In the genomic region with DNA sequence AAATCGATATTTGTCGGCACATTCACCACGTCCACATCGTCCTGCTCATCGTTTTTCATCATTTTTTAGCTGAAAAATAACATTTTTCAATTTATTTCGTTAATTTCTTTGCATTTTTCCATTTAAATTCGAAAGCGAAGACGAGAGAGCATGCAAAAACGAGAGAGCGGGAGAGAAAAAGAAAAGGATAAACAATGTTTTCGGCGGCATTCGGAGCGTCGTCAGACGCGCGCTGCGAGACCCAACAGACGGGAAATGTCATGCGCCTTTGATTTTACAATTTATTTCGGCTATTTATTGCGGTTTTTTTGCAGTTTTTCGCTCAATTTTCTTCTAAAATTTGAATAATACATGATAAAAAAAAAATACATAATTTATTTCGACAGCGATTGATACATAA, we compare ENCODE assay signal across 4 worm cellular contexts.
TF ChIP-seq lines count a peak whose summit lies in the region.

A gene (minus strand): TSS at position 69 of the 400 bp plus-strand sequence.

TF ChIP-seq in whole organism, L2 larva, 48 proteins besides CTCF, POLR2A, EP300 and RAD21:
- TF ChIP-seq F13H6.1 (tag; optimal IDR thresholded peaks at IDR 0.05; lab: Kevin White, UChicago) (peak; percentile 35), crh-2 (tag; optimal IDR thresholded peaks at IDR 0.05; lab: Kevin White, UChicago) (peak; percentile 72), lin-13 (GFP tag; optimal IDR thresholded peaks at IDR 0.05; lab: Kevin White, UChicago) (peak; percentile 78), unc-62 (GFP tag; optimal IDR thresholded peaks at IDR 0.05; lab: Kevin White, UChicago) (no peak), nhr-25 (tag; optimal IDR thresholded peaks at IDR 0.05; lab: Kevin White, UChicago) (peak; percentile 40), Y55F3AM.14 (GFP tag; optimal IDR thresholded peaks at IDR 0.05; lab: Kevin White, UChicago) (no peak), elt-3 (tag; optimal IDR thresholded peaks at IDR 0.05; lab: Kevin White, UChicago) (no peak), sma-3 (GFP tag; optimal IDR thresholded peaks at IDR 0.05; lab: Kevin White, UChicago) (peak; percentile 53), R02D3.7 (tag; optimal IDR thresholded peaks at IDR 0.05; lab: Kevin White, UChicago) (peak; percentile 17), lin-11 (tag; optimal IDR thresholded peaks at IDR 0.05; lab: Kevin White, UChicago) (peak; percentile 71), gmeb-1 (tag; optimal IDR thresholded peaks at IDR 0.05; lab: Kevin White, UChicago) (peak; percentile 62), nhr-129 (tag; optimal IDR thresholded peaks at IDR 0.05; lab: Kevin White, UChicago) (peak; percentile 73), nhr-77 (tag; optimal IDR thresholded peaks at IDR 0.05; lab: Kevin White, UChicago) (no peak), C34F6.9 (tag; optimal IDR thresholded peaks at IDR 0.05; lab: Kevin White, UChicago) (peak; percentile 78), lsy-2 (tag; optimal IDR thresholded peaks at IDR 0.05; lab: Kevin White, UChicago) (peak; percentile 20 to 84), unc-55 (GFP tag; optimal IDR thresholded peaks at IDR 0.05; lab: Kevin White, UChicago) (peak; percentile 88)
TF ChIP-seq in whole organism, L2 larva: peak in this region for 12.

TF ChIP-seq in whole organism, L4 larva, 104 proteins besides CTCF, POLR2A, EP300 and RAD21 (continues in another document):
- TF ChIP-seq daf-12 (tag; optimal IDR thresholded peaks at IDR 0.05; lab: Kevin White, UChicago) = no peak
- TF ChIP-seq nhr-25 (tag; optimal IDR thresholded peaks at IDR 0.05; lab: Kevin White, UChicago; ENCODE audit: borderline replicate concordance, insufficient read depth) = no peak
- no peak for TF ChIP-seq ceh-44 (GFP tag; IDR thresholded peaks at IDR 0.05; lab: Robert Waterston, UW)
- no peak for TF ChIP-seq Y75B8A.6 (GFP tag; IDR thresholded peaks at IDR 0.05; lab: Robert Waterston, UW)
- TF ChIP-seq hmg-1.1 (GFP tag; IDR thresholded peaks at IDR 0.05; lab: Robert Waterston, UW) = peak; percentile 30; the same call in 1 of the 2 replicates
- no peak for TF ChIP-seq ceh-28 (tag; optimal IDR thresholded peaks at IDR 0.05; lab: Kevin White, UChicago)
- peak; percentile 40 for TF ChIP-seq nhr-6 (tag; optimal IDR thresholded peaks at IDR 0.05; lab: Kevin White, UChicago)
- no peak for TF ChIP-seq cey-2 (tag; optimal IDR thresholded peaks at IDR 0.05; lab: Kevin White, UChicago; ENCODE audit: borderline replicate concordance, insufficient read depth)
- TF ChIP-seq mdl-1 (tag; optimal IDR thresholded peaks at IDR 0.05; lab: Kevin White, UChicago) = no peak
- TF ChIP-seq daf-16 (GFP tag; optimal IDR thresholded peaks at IDR 0.05; lab: Kevin White, UChicago) = peak in 1 of 2 experiments; percentile 11
- TF ChIP-seq daf-16 (tag; optimal IDR thresholded peaks at IDR 0.05; lab: Kevin White, UChicago) = peak; percentile 78
- TF ChIP-seq dmd-9 (GFP tag; IDR thresholded peaks at IDR 0.05; lab: Robert Waterston, UW) = no peak
- peak; percentile 32 for TF ChIP-seq hlh-11 (tag; optimal IDR thresholded peaks at IDR 0.05; lab: Kevin White, UChicago)
- peak; percentile 67 for TF ChIP-seq dpl-1 (GFP tag; optimal IDR thresholded peaks at IDR 0.05; lab: Kevin White, UChicago)
- no peak for TF ChIP-seq mxl-3 (GFP tag; optimal IDR thresholded peaks at IDR 0.05; lab: Kevin White, UChicago)
- peak; percentile 65 for TF ChIP-seq fkh-10 (GFP tag; optimal IDR thresholded peaks at IDR 0.05; lab: Kevin White, UChicago)
- peak; percentile 16 for TF ChIP-seq nhr-28 (tag; optimal IDR thresholded peaks at IDR 0.05; lab: Kevin White, UChicago)
- peak; percentile 60 for TF ChIP-seq mep-1 (tag; optimal IDR thresholded peaks at IDR 0.05; lab: Kevin White, UChicago)
- no peak for TF ChIP-seq daf-8 (GFP tag; IDR thresholded peaks at IDR 0.05; lab: Robert Waterston, UW)
- peak; percentile 85 for TF ChIP-seq lin-13 (GFP tag; optimal IDR thresholded peaks at IDR 0.05; lab: Kevin White, UChicago)
- TF ChIP-seq rbr-2 (tag; optimal IDR thresholded peaks at IDR 0.05; lab: Kevin White, UChicago) = peak; percentile 39
- no peak for TF ChIP-seq ceh-20 (GFP tag; IDR thresholded peaks at IDR 0.05; lab: Robert Waterston, UW)
- TF ChIP-seq lim-7 (GFP tag; IDR thresholded peaks at IDR 0.05; lab: Robert Waterston, UW) = no peak
- TF ChIP-seq unc-130 (GFP tag; optimal IDR thresholded peaks at IDR 0.05; lab: Kevin White, UChicago) = peak; percentile 81

TF ChIP-seq in whole organism, late embryonic, 69 proteins besides CTCF, POLR2A, EP300 and RAD21 (continues in another document):
- TF ChIP-seq hlh-8 (tag; optimal IDR thresholded peaks at IDR 0.05; lab: Kevin White, UChicago) (no peak), hlh-6 (tag; optimal IDR thresholded peaks at IDR 0.05; lab: Kevin White, UChicago) (no peak), ceh-19 (GFP tag; optimal IDR thresholded peaks at IDR 0.05; lab: Kevin White, UChicago) (no peak), ama-1 (optimal IDR thresholded peaks at IDR 0.05; lab: Kevin White, UChicago) (no peak), unc-86 (tag; optimal IDR thresholded peaks at IDR 0.05; lab: Kevin White, UChicago) (no peak), F13H6.1 (tag; optimal IDR thresholded peaks at IDR 0.05; lab: Kevin White, UChicago) (no peak), fkh-6 (tag; optimal IDR thresholded peaks at IDR 0.05; lab: Kevin White, UChicago) (no peak), ceh-34 (tag; optimal IDR thresholded peaks at IDR 0.05; lab: Kevin White, UChicago) (no peak), tbx-2 (tag; optimal IDR thresholded peaks at IDR 0.05; lab: Kevin White, UChicago) (no peak), ceh-48 (tag; optimal IDR thresholded peaks at IDR 0.05; lab: Kevin White, UChicago) (no peak), fax-1 (tag; optimal IDR thresholded peaks at IDR 0.05; lab: Kevin White, UChicago) (no peak), unc-3 (GFP tag; conservative IDR thresholded peaks at IDR 0.05; lab: Robert Waterston, UW) (no peak), unc-3 (tag; optimal IDR thresholded peaks at IDR 0.05; lab: Kevin White, UChicago) (no peak), pqm-1 (tag; optimal IDR thresholded peaks at IDR 0.05; lab: Kevin White, UChicago) (no peak), dve-1 (tag; optimal IDR thresholded peaks at IDR 0.05; lab: Kevin White, UChicago) (peak; percentile 38), lin-11 (tag; optimal IDR thresholded peaks at IDR 0.05; lab: Kevin White, UChicago) (no peak), pag-3 (tag; optimal IDR thresholded peaks at IDR 0.05; lab: Kevin White, UChicago; ENCODE audit: borderline replicate concordance) (no peak), K02D7.2 (tag; optimal IDR thresholded peaks at IDR 0.05; lab: Kevin White, UChicago) (no peak), elt-4 (tag; optimal IDR thresholded peaks at IDR 0.05; lab: Kevin White, UChicago) (no peak), odd-2 (tag; optimal IDR thresholded peaks at IDR 0.05; lab: Kevin White, UChicago) (no peak), ceh-18 (tag; optimal IDR thresholded peaks at IDR 0.05; lab: Kevin White, UChicago) (no peak), sdc-2 (tag; optimal IDR thresholded peaks at IDR 0.05; lab: Kevin White, UChicago) (no peak), sox-4 (tag; optimal IDR thresholded peaks at IDR 0.05; lab: Kevin White, UChicago) (no peak), fkh-10 (GFP tag; optimal IDR thresholded peaks at IDR 0.05; lab: Kevin White, UChicago) (no peak), pax-1 (tag; optimal IDR thresholded peaks at IDR 0.05; lab: Kevin White, UChicago) (peak; percentile 43), ceh-45 (GFP tag; IDR thresholded peaks at IDR 0.05; lab: Robert Waterston, UW) (no peak), ref-2 (tag; optimal IDR thresholded peaks at IDR 0.05; lab: Kevin White, UChicago) (no peak), pha-4 (tag; optimal IDR thresholded peaks at IDR 0.05; lab: Kevin White, UChicago) (no peak)

TF ChIP-seq in whole organism, mixed stage, embryonic, 35 proteins besides CTCF, POLR2A, EP300 and RAD21:
- TF ChIP-seq nhr-237 (tag; optimal IDR thresholded peaks at IDR 0.05; lab: Kevin White, UChicago) = peak; percentile 68
- TF ChIP-seq mep-1 (tag; optimal IDR thresholded peaks at IDR 0.05; lab: Kevin White, UChicago) = peak; percentile 78
- TF ChIP-seq unc-120 (tag; optimal IDR thresholded peaks at IDR 0.05; lab: Kevin White, UChicago; ENCODE audit: poor library complexity, severe bottlenecking) = no peak
- TF ChIP-seq tbx-8 (GFP tag; optimal IDR thresholded peaks at IDR 0.05; lab: Kevin White, UChicago) = no peak
- TF ChIP-seq sem-2 (GFP tag; optimal IDR thresholded peaks at IDR 0.05; lab: Kevin White, UChicago) = no peak
- TF ChIP-seq elt-1 (tag; optimal IDR thresholded peaks at IDR 0.05; lab: Kevin White, UChicago; ENCODE audit: borderline replicate concordance, insufficient read depth) = no peak
- TF ChIP-seq hlh-1 (tag; optimal IDR thresholded peaks at IDR 0.05; lab: Kevin White, UChicago) = peak; percentile 13
- peak; percentile 61 for TF ChIP-seq ces-1 (GFP tag; optimal IDR thresholded peaks at IDR 0.05; lab: Kevin White, UChicago)
- peak; percentile 71 for TF ChIP-seq lsy-2 (tag; optimal IDR thresholded peaks at IDR 0.05; lab: Kevin White, UChicago)
- TF ChIP-seq ham-2 (GFP tag; optimal IDR thresholded peaks at IDR 0.05; lab: Kevin White, UChicago) = no peak
- TF ChIP-seq ceh-39 (tag; optimal IDR thresholded peaks at IDR 0.05; lab: Kevin White, UChicago) = peak; percentile 50
- no peak for TF ChIP-seq lin-32 (GFP tag; optimal IDR thresholded peaks at IDR 0.05; lab: Kevin White, UChicago)
- peak; percentile 46 for TF ChIP-seq pha-4 (tag; optimal IDR thresholded peaks at IDR 0.05; lab: Kevin White, UChicago)
- TF ChIP-seq drap-1 (GFP tag; optimal IDR thresholded peaks at IDR 0.05; lab: Kevin White, UChicago) = no peak
- TF ChIP-seq unc-39 (tag; optimal IDR thresholded peaks at IDR 0.05; lab: Kevin White, UChicago) = no peak
- no peak for TF ChIP-seq ceh-83 (GFP tag; optimal IDR thresholded peaks at IDR 0.05; lab: Kevin White, UChicago)
- TF ChIP-seq nhr-2 (tag; optimal IDR thresholded peaks at IDR 0.05; lab: Kevin White, UChicago) = no peak
- TF ChIP-seq lin-13 (tag; optimal IDR thresholded peaks at IDR 0.05; lab: Kevin White, UChicago) = peak; percentile 56
- TF ChIP-seq unc-62 (GFP tag; optimal IDR thresholded peaks at IDR 0.05; lab: Kevin White, UChicago) = no peak
- TF ChIP-seq nhr-12 (tag; optimal IDR thresholded peaks at IDR 0.05; lab: Kevin White, UChicago) = no peak
- TF ChIP-seq nhr-28 (tag; optimal IDR thresholded peaks at IDR 0.05; lab: Kevin White, UChicago) = no peak
- TF ChIP-seq blmp-1 (tag; optimal IDR thresholded peaks at IDR 0.05; lab: Kevin White, UChicago) = no peak
- TF ChIP-seq ztf-11 (tag; optimal IDR thresholded peaks at IDR 0.05; lab: Kevin White, UChicago) = no peak
